Worm (Caenorhabditis elegans): ENCODE data around the gene C52E2.3.

- TF ChIP-seq hmg-4 (GFP tag; optimal IDR thresholded peaks at IDR 0.05) (no peak), hmbx-1 (tag; optimal IDR thresholded peaks at IDR 0.05) (no peak), tbx-11 (GFP tag; IDR thresholded peaks at IDR 0.05) (no peak), flt-1 (GFP tag; IDR thresholded peaks at IDR 0.05) (no peak), ama-1 (optimal IDR thresholded peaks at IDR 0.05) (no peak), B0310.2 (tag; optimal IDR thresholded peaks at IDR 0.05) (no peak), hnd-1 (tag; optimal IDR thresholded peaks at IDR 0.05) (no peak), ceh-13 (GFP tag; optimal IDR thresholded peaks at IDR 0.05) (no peak), aly-1 (tag; optimal IDR thresholded peaks at IDR 0.05) (no peak), F13C5.2 (tag; optimal IDR thresholded peaks at IDR 0.05) (no peak), pes-1 (GFP tag; IDR thresholded peaks at IDR 0.05) (no peak), scrt-1 (GFP tag; IDR thresholded peaks at IDR 0.05) (no peak), ceh-36 (tag; optimal IDR thresholded peaks at IDR 0.05) (no peak)
These were observed 13.2 kb downstream of the C52E2.3 start, which contains the start of gene C16C4.17 for ce11 chrII:1864278-1864677.

Data from whole organism, early embryonic.